Worm (Caenorhabditis elegans): ENCODE measurements around the gene M162.15.

DNA sequence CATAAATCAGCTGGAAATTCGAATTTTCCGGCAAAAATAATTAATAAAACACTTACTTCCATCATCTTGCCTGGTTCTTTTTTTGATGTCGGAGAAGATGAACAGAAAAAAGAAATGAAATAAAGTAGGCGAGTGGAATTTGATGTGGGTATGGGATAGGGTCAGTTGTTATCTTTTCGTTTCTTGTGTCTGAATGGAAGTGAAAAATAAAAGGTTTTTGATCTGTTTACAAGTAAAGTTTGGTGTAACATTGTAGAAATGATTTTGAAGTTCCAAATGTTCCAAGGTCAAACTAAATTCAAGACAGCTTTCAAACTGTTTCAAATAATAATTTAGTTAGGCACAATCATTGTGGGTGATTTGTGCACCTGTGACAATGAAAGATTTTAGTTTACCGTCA lies 34.1 kb downstream of the M162.15 start, which contains the start of gene W04E12.7:
- TF ChIP-seq ces-1 (GFP tag; optimal IDR thresholded peaks at IDR 0.05) = no peak
- TF ChIP-seq unc-39 (tag; optimal IDR thresholded peaks at IDR 0.05) = no peak
- no peak for TF ChIP-seq lim-7 (GFP tag; IDR thresholded peaks at IDR 0.05)
- no peak for TF ChIP-seq lin-13 (GFP tag; optimal IDR thresholded peaks at IDR 0.05)
- no peak for TF ChIP-seq hlh-30 (tag; optimal IDR thresholded peaks at IDR 0.05; ENCODE audit: insufficient read depth)
- TF ChIP-seq snpc-4 (tag; optimal IDR thresholded peaks at IDR 0.05) = no peak
- TF ChIP-seq ztf-11 (tag; optimal IDR thresholded peaks at IDR 0.05) = no peak
- no peak for TF ChIP-seq F44E2.7 (GFP tag; IDR thresholded peaks at IDR 0.05)
- no peak for TF ChIP-seq unc-62 (GFP tag; optimal IDR thresholded peaks at IDR 0.05 in 1 of 2)
- no peak for TF ChIP-seq unc-62 (tag; optimal IDR thresholded peaks at IDR 0.05)
- TF ChIP-seq pha-4 (GFP tag; IDR thresholded peaks at IDR 0.05) = no peak
- no peak for TF ChIP-seq pha-4 (tag; optimal IDR thresholded peaks at IDR 0.05)
- no peak for TF ChIP-seq fkh-10 (GFP tag; optimal IDR thresholded peaks at IDR 0.05)
- TF ChIP-seq lir-3 (tag; optimal IDR thresholded peaks at IDR 0.05) = no peak
- no peak for TF ChIP-seq lin-15B (tag; optimal IDR thresholded peaks at IDR 0.05)
- TF ChIP-seq ZK546.5 (tag; optimal IDR thresholded peaks at IDR 0.05) = no peak
